Fruit fly (Drosophila melanogaster): ENCODE results near the gene Pldn.

Pldn gene

DNA sequence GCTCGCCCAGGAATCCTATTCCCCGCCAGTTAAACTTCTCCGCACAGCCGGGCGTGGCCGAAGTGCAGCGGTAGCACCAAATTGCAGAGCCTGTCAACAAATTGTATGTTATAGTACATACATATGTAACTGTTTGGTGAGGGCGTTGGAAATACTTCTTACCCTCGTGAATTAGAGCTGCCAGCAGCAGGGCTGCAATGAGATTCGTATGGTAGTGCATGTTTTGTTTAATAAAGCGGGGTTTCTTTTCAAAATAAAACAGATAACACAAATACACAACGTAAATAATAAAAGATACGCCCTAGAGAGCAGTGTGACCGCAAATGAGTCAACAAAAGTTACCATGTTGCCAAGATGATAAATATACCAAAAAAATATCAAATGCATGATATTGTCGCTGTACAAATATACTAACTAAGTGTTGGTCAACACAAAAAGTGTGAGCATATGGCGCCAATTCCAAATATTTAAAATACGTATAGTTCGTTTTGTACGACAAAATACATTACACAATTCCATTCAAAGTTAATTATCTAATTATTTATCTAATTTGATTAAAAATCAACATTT lies 19.9 kb upstream of the Pldn start, which contains the start of gene crim (continued):
- TF ChIP-seq dmrt99B (tag; optimal IDR thresholded peaks at IDR 0.05): no peak
- no peak for TF ChIP-seq gce (GFP tag; IDR thresholded peaks at IDR 0.05)
- TF ChIP-seq sqz (GFP tag; optimal IDR thresholded peaks at IDR 0.05): no peak
- no peak for TF ChIP-seq CG1602 (GFP tag; optimal IDR thresholded peaks at IDR 0.05)
- no peak for TF ChIP-seq Hand (GFP tag; optimal IDR thresholded peaks at IDR 0.05)
- TF ChIP-seq Abd-B (GFP tag; optimal IDR thresholded peaks at IDR 0.05): no peak
- TF ChIP-seq Dbx (GFP tag; IDR thresholded peaks at IDR 0.05): 0 out of 3 replicates have a peak, but pooled peaks have one; percentile 14
- TF ChIP-seq tin (GFP tag; optimal IDR thresholded peaks at IDR 0.05): no peak
- TF ChIP-seq CG33557 (GFP tag; optimal IDR thresholded peaks at IDR 0.05): no peak
- TF ChIP-seq Nf-YC (tag; optimal IDR thresholded peaks at IDR 0.05): peak; percentile 28
- no peak for TF ChIP-seq mam (GFP tag; optimal IDR thresholded peaks at IDR 0.05)
- TF ChIP-seq dm (GFP tag; optimal IDR thresholded peaks at IDR 0.05): no peak
- TF ChIP-seq D19A (tag; optimal IDR thresholded peaks at IDR 0.05): no peak
- no peak for TF ChIP-seq disco-r (GFP tag; optimal IDR thresholded peaks at IDR 0.05)
- no peak for TF ChIP-seq kah (GFP tag; optimal IDR thresholded peaks at IDR 0.05)
- TF ChIP-seq CG10565 (GFP tag; optimal IDR thresholded peaks at IDR 0.05): no peak
- TF ChIP-seq Ada2b (GFP tag; IDR thresholded peaks at IDR 0.05): no peak
- TF ChIP-seq NK7.1 (GFP tag; optimal IDR thresholded peaks at IDR 0.05): no peak
- TF ChIP-seq Xrp1 (GFP tag; IDR thresholded peaks at IDR 0.05): no peak
- TF ChIP-seq Fer1 (GFP tag; optimal IDR thresholded peaks at IDR 0.05): peak; percentile 10
- no peak for TF ChIP-seq CG15269 (tag; optimal IDR thresholded peaks at IDR 0.05)
- TF ChIP-seq Dip2 (GFP tag; IDR thresholded peaks at IDR 0.05): no peak
- peak; percentile 81 for TF ChIP-seq stwl (tag; optimal IDR thresholded peaks at IDR 0.05)
- no peak for TF ChIP-seq Dip3 (GFP tag; optimal IDR thresholded peaks at IDR 0.05)
- TF ChIP-seq CG2120 (GFP tag; optimal IDR thresholded peaks at IDR 0.05): peak; percentile 13
- TF ChIP-seq pnt (GFP tag; optimal IDR thresholded peaks at IDR 0.05): no peak
- no peak for TF ChIP-seq sens-2 (GFP tag; IDR thresholded peaks at IDR 0.05)
- TF ChIP-seq corto (GFP tag; optimal IDR thresholded peaks at IDR 0.05): no peak
- TF ChIP-seq unc-4 (GFP tag; IDR thresholded peaks at IDR 0.05; ENCODE audit: partially characterized antibody): no peak
- TF ChIP-seq CG10209 (GFP tag; optimal IDR thresholded peaks at IDR 0.05): no peak
- peak; percentile 34 for TF ChIP-seq BEAF-32 (GFP tag; optimal IDR thresholded peaks at IDR 0.05)
- TF ChIP-seq CG1792 (GFP tag; optimal IDR thresholded peaks at IDR 0.05): no peak
- TF ChIP-seq Max (GFP tag; optimal IDR thresholded peaks at IDR 0.05): no peak
- TF ChIP-seq zf30C (GFP tag; optimal IDR thresholded peaks at IDR 0.05): no peak
- no peak for TF ChIP-seq CG2199 (GFP tag; IDR thresholded peaks at IDR 0.05)
- TF ChIP-seq CG14965 (GFP tag; optimal IDR thresholded peaks at IDR 0.05; ENCODE audit: borderline replicate concordance): no peak
- no peak for TF ChIP-seq lmd (GFP tag; IDR thresholded peaks at IDR 0.05)
- TF ChIP-seq nerfin-2 (GFP tag; IDR thresholded peaks at IDR 0.05; ENCODE audit: partially characterized antibody): no peak
- TF ChIP-seq hb (GFP tag; IDR thresholded peaks at IDR 0.05; ENCODE audit: partially characterized antibody): no peak
- TF ChIP-seq Blimp-1 (GFP tag; optimal IDR thresholded peaks at IDR 0.05): no peak
- no peak for TF ChIP-seq sima (GFP tag; optimal IDR thresholded peaks at IDR 0.05)
- no peak for TF ChIP-seq CG16813 (GFP tag; IDR thresholded peaks at IDR 0.05; ENCODE audit: partially characterized antibody)
- no peak for TF ChIP-seq ERR (GFP tag; optimal IDR thresholded peaks at IDR 0.05)
- TF ChIP-seq CG3995 (GFP tag; optimal IDR thresholded peaks at IDR 0.05): no peak
- TF ChIP-seq cato (GFP tag; optimal IDR thresholded peaks at IDR 0.05; ENCODE audit: borderline replicate concordance): no peak
- TF ChIP-seq NfI (GFP tag; optimal IDR thresholded peaks at IDR 0.05): no peak
- no peak for TF ChIP-seq kni (GFP tag; optimal IDR thresholded peaks at IDR 0.05)
- TF ChIP-seq trem (tag; optimal IDR thresholded peaks at IDR 0.05): peak; percentile 62
- TF ChIP-seq scrt (GFP tag; optimal IDR thresholded peaks at IDR 0.05): peak; percentile 3
- no peak for TF ChIP-seq toy (GFP tag; IDR thresholded peaks at IDR 0.05)

Data from whole organism, embryonic.